Fruit fly (Drosophila melanogaster): ENCODE results near the gene CG7889.

dm6 chrX:19261528-19262102 is 18.2 kb downstream of the CG7889 start, which contains the start of gene Vav:
- no peak for TF ChIP-seq Dfd (GFP tag; optimal IDR thresholded peaks at IDR 0.05)
- TF ChIP-seq ey (GFP tag; optimal IDR thresholded peaks at IDR 0.05) = no peak
- TF ChIP-seq psq (GFP tag; optimal IDR thresholded peaks at IDR 0.05) = no peak
- TF ChIP-seq usp (GFP tag; optimal IDR thresholded peaks at IDR 0.05) = no peak
- TF ChIP-seq lola (GFP tag; optimal IDR thresholded peaks at IDR 0.05) = no peak
- no peak for TF ChIP-seq Abd-B (GFP tag; optimal IDR thresholded peaks at IDR 0.05)
- no peak for TF ChIP-seq h (GFP tag; optimal IDR thresholded peaks at IDR 0.05)
